Worm (Caenorhabditis elegans) whole organism, L4/young adult: ENCODE measurements around the gene rbc-1.

Source experiments
- W03F9.2 ChIP-seq: fragments of 150-350 bp; optimal IDR thresholded peaks from 2 replicates; lab custom pipeline; 2014; ENCODE audit warnings: missing biosample characterization, missing genetic modification characterization
- dao-5 ChIP-seq: sonication (generic microtip); optimal IDR thresholded peaks from 2 replicates; lab custom pipeline; 2016; ENCODE audit warnings: missing genotype, missing genetic modification characterization, moderate library complexity, missing compliant biosample characterization
- him-1 ChIP-seq: sonication (generic microtip); optimal IDR thresholded peaks from 2 replicates; lab custom pipeline; 2016; ENCODE audit warnings: missing genotype, missing genetic modification reagents, missing genetic modification characterization, missing compliant biosample characterization

Gene rbc-1

DNA sequence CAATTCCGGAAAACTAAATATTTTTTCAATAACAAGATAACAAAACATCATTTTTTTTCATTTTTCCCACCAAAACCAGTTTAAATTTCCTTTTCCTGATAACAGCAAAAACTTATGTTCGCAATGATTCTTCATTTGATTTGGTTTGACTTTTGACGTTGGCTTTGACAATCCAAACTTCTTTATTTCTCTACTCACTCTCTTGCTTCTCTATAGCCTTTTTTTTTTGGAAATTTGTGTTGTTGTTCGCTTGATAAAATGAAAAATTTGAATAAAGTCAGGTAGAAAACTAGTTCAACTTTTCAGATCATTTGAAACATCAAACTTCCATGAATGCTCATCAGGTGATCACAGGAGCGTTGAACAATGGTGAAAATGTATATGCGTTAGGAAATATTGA is at the start of gene rbc-1:
TSS of gene rbc-1 (plus strand) at position 301 of the 400 bp plus-strand sequence.
- TF ChIP-seq dao-5 (tag; lab: Kevin White, UChicago) (no peak), him-1 (tag; lab: Kevin White, UChicago) (no peak), W03F9.2 (tag; lab: Kevin White, UChicago) (no peak)

- TF ChIP-seq him-1 (tag; lab: Kevin White, UChicago) (no peak), W03F9.2 (tag; lab: Kevin White, UChicago) (no peak), dao-5 (tag; lab: Kevin White, UChicago) (no peak)
These were observed 49.7 kb upstream of the rbc-1 start for ce11 chrX:14561416-14561973.

ce11 chrX:14562286-14563086 is 48.7 kb upstream of the rbc-1 start:
- no peak for TF ChIP-seq W03F9.2 (tag; lab: Kevin White, UChicago)
- TF ChIP-seq him-1 (tag; lab: Kevin White, UChicago) = no peak

ce11 chrX:14563818-14564217 is 47.4 kb upstream of the rbc-1 start:
- TF ChIP-seq dao-5 (tag; lab: Kevin White, UChicago) (no peak), him-1 (tag; lab: Kevin White, UChicago) (no peak), W03F9.2 (tag; lab: Kevin White, UChicago) (no peak)

- TF ChIP-seq him-1 (tag; lab: Kevin White, UChicago) (no peak), dao-5 (tag; lab: Kevin White, UChicago) (no peak), W03F9.2 (tag; lab: Kevin White, UChicago) (no peak)
These were observed 45.9 kb upstream of the rbc-1 start for ce11 chrX:14565245-14565644.

ce11 chrX:14566047-14566446 is 45.1 kb upstream of the rbc-1 start:
- TF ChIP-seq him-1 (tag; lab: Kevin White, UChicago) (no peak), W03F9.2 (tag; lab: Kevin White, UChicago) (no peak), dao-5 (tag; lab: Kevin White, UChicago) (no peak)

DNA sequence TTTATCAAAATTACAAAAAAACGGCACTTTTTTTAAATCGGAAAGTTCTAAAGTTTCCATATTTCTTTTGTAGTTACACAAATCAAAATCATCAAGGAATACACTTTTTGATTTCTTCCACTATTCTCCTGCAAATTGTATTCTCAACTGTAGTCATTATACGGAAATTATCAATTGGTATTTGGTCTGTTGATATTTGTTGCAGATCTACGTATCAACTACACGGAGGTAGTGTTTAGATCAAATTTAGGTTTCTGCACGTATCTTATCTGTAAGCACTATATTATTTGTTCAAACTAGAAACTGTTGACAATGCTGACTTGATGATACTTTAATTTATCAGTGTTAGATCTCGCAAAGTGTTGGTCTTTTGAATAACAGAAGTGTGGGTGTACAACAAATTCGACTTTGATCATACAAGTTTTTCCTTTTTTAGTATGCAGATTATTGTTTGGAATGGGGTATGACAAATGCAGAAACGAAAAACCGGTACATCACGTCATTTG is 42.9 kb upstream of the rbc-1 start:
- TF ChIP-seq W03F9.2 (tag; lab: Kevin White, UChicago) = no peak
- TF ChIP-seq dao-5 (tag; lab: Kevin White, UChicago) = no peak
- TF ChIP-seq him-1 (tag; lab: Kevin White, UChicago) = no peak

- TF ChIP-seq dao-5 (tag; lab: Kevin White, UChicago) = no peak
- TF ChIP-seq him-1 (tag; lab: Kevin White, UChicago) = no peak
These were observed 39.9 kb upstream of the rbc-1 start for ce11 chrX:14571277-14571676.

ce11 chrX:14572419-14572818 is 38.8 kb upstream of the rbc-1 start, which contains the start of gene lron-1:
TSS of gene lron-1 (plus strand) at chrX:14572719.
- TF ChIP-seq him-1 (tag; lab: Kevin White, UChicago) (no peak), dao-5 (tag; lab: Kevin White, UChicago) (no peak), W03F9.2 (tag; lab: Kevin White, UChicago) (no peak)

ce11 chrX:14575920-14576319 is 35.3 kb upstream of the rbc-1 start:
- TF ChIP-seq W03F9.2 (tag; lab: Kevin White, UChicago) (no peak), him-1 (tag; lab: Kevin White, UChicago) (no peak), dao-5 (tag; lab: Kevin White, UChicago) (no peak)

- TF ChIP-seq him-1 (tag; lab: Kevin White, UChicago) = no peak
- no peak for TF ChIP-seq W03F9.2 (tag; lab: Kevin White, UChicago)
- TF ChIP-seq dao-5 (tag; lab: Kevin White, UChicago) = no peak
These were observed 33.5 kb upstream of the rbc-1 start, which contains the start of gene let-4 for ce11 chrX:14577579-14578127. TSS of gene let-4 (plus strand) at chrX:14577935.

DNA sequence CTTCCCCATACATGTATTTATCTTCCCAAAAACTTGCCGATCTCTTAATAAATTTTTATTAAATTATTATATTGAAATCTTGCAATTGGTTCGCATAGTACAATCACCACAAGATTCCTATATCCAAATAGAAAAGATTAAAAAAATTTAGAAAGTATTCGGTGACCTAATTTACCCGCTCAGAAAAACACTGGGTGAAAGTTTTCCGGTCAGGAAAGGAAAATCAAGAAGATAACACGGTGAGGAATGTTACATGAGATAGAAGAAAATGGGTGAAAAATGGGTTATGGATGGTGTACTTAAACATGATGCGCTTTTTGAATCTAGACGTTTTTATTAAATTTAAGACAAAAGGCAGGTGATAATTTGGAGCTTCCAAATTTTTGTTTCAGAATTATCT is 30.3 kb upstream of the rbc-1 start:
- TF ChIP-seq W03F9.2 (tag; lab: Kevin White, UChicago) (no peak), dao-5 (tag; lab: Kevin White, UChicago) (no peak), him-1 (tag; lab: Kevin White, UChicago) (no peak)

- TF ChIP-seq W03F9.2 (tag; lab: Kevin White, UChicago) (no peak), dao-5 (tag; lab: Kevin White, UChicago) (no peak), him-1 (tag; lab: Kevin White, UChicago) (no peak)
These were observed 29.7 kb upstream of the rbc-1 start, which contains the start of gene sym-1 for ce11 chrX:14581429-14581828. TSS of gene sym-1 (plus strand) at chrX:14581622.
